Fruit fly (Drosophila melanogaster) whole organism, embryonic: ENCODE results near the gene CG10587.

ENCODE experiments used
- ATbp ChIP-seq: fragments of 200-800 bp; sonication (Bioruptor generic); optimal IDR thresholded peaks from 2 replicates; lab custom pipeline; 2017; ENCODE audit warnings: missing biosample characterization, mild to moderate bottlenecking, missing genetic modification characterization, missing genetic modification reagents
- Bgb ChIP-seq: fragments of 200-800 bp; sonication (Bioruptor generic); IDR thresholded peaks from 2 replicates; pipeline ENCODE4 v1.3.6; 2022; ENCODE audit warnings: missing biosample characterization, missing genetic modification characterization; ENCODE audit not compliant: partially characterized antibody
- CG11093 ChIP-seq: fragments of 200-800 bp; sonication (Bioruptor generic); IDR thresholded peaks from 3 replicates; pipeline ENCODE4 v1.3.6; 2022; ENCODE audit warnings: missing biosample characterization, missing genetic modification characterization
- CG11504 ChIP-seq: fragments of 200-800 bp; sonication (Bioruptor generic); optimal IDR thresholded peaks from 3 replicates; lab custom pipeline; 2019; ENCODE audit warnings: missing biosample characterization, mild to moderate bottlenecking, missing genetic modification characterization, moderate library complexity
- CG14860 ChIP-seq: fragments of 200-800 bp; sonication (Bioruptor generic); IDR thresholded peaks from 3 replicates; pipeline ENCODE4 v1.3.6; 2022; ENCODE audit warnings: missing biosample characterization, missing genetic modification characterization; ENCODE audit not compliant: partially characterized antibody
- CG18619 ChIP-seq: fragments of 200-800 bp; sonication (Bioruptor generic); optimal IDR thresholded peaks from 3 replicates; lab custom pipeline; 2017; ENCODE audit warnings: missing biosample characterization, mild to moderate bottlenecking, missing genetic modification characterization
- CG2129 ChIP-seq: fragments of 200-800 bp; sonication (Bioruptor generic); IDR thresholded peaks from 2 replicates; pipeline ENCODE4 v1.3.6; 2022; ENCODE audit warnings: missing biosample characterization, missing genetic modification characterization; ENCODE audit not compliant: partially characterized antibody
- CG2202 ChIP-seq: fragments of 200-800 bp; sonication (Bioruptor generic); optimal IDR thresholded peaks from 2 replicates; lab custom pipeline; 2018; ENCODE audit warnings: missing biosample characterization, mild to moderate bottlenecking, missing genetic modification characterization
- CG42726 ChIP-seq: fragments of 200-800 bp; sonication (Bioruptor generic); IDR thresholded peaks from 2 replicates; pipeline ENCODE4 v1.3.6; 2022; ENCODE audit warnings: missing biosample characterization, missing genetic modification characterization; ENCODE audit not compliant: partially characterized antibody
- CG4360 ChIP-seq: fragments of 200-800 bp; sonication (Bioruptor generic); IDR thresholded peaks from 2 replicates; pipeline ENCODE4 v1.3.6; 2022; ENCODE audit warnings: missing biosample characterization, missing genetic modification characterization
- CG6272 ChIP-seq: fragments of 200-800 bp; sonication (Bioruptor generic); IDR thresholded peaks from 2 replicates; pipeline ENCODE4 v1.3.6; 2022; ENCODE audit warnings: missing biosample characterization, missing genetic modification characterization
- CG6791 ChIP-seq: fragments of 200-800 bp; sonication (Bioruptor generic); IDR thresholded peaks from 3 replicates; pipeline ENCODE4 v1.3.6; 2022; ENCODE audit warnings: missing biosample characterization, missing genetic modification characterization; ENCODE audit not compliant: partially characterized antibody
- CG7556 ChIP-seq: fragments of 200-800 bp; sonication (Bioruptor generic); optimal IDR thresholded peaks from 2 replicates; lab custom pipeline; 2017; ENCODE audit warnings: missing biosample characterization, mild to moderate bottlenecking, missing genetic modification characterization
- CG7987 ChIP-seq: fragments of 200-800 bp; sonication (Bioruptor generic); optimal IDR thresholded peaks from 2 replicates; lab custom pipeline; 2018; ENCODE audit warnings: missing biosample characterization, mild to moderate bottlenecking, missing genetic modification characterization, moderate library complexity
- CG8089 ChIP-seq: fragments of 200-800 bp; sonication (Bioruptor generic); optimal IDR thresholded peaks from 3 replicates; lab custom pipeline; 2016; ENCODE audit warnings: missing biosample characterization, missing genetic modification characterization
- CG8924 ChIP-seq: fragments of 200-800 bp; optimal IDR thresholded peaks from 3 replicates; lab custom pipeline; 2019; ENCODE audit warnings: missing biosample characterization, mild to moderate bottlenecking, missing genetic modification characterization, moderate library complexity
- CG9437 ChIP-seq: fragments of 200-800 bp; sonication (Bioruptor generic); optimal IDR thresholded peaks from 2 replicates; lab custom pipeline; 2018; ENCODE audit warnings: missing biosample characterization, mild to moderate bottlenecking, missing genetic modification characterization
- Dref ChIP-seq: fragments of 200-800 bp; sonication (Bioruptor generic); IDR thresholded peaks from 2 replicates; pipeline ENCODE4 v1.3.6; 2022; ENCODE audit warnings: missing biosample characterization, missing genetic modification characterization
- Drgx ChIP-seq: fragments of 200-800 bp; sonication (Bioruptor generic); IDR thresholded peaks from 2 replicates; pipeline ENCODE4 v1.3.6; 2022; ENCODE audit warnings: missing biosample characterization, missing genetic modification characterization
- Elba2 ChIP-seq: fragments of 200-800 bp; sonication (Bioruptor generic); optimal IDR thresholded peaks from 3 replicates; lab custom pipeline; 2016; ENCODE audit warnings: missing biosample characterization, missing genetic modification characterization
- GATAe ChIP-seq: fragments of 200-800 bp; sonication (Bioruptor generic); conservative IDR thresholded peaks from 2 replicates; pipeline ENCODE4 v1.3.6; 2022; ENCODE audit warnings: missing biosample characterization, missing genetic modification characterization
- Hey ChIP-seq: fragments of 200-800 bp; sonication (Bioruptor generic); optimal IDR thresholded peaks from 3 replicates; lab custom pipeline; 2018; ENCODE audit warnings: missing biosample characterization, mild to moderate bottlenecking, missing genetic modification characterization
- MBD-R2 ChIP-seq: fragments of 200-800 bp; sonication (Bioruptor generic); IDR thresholded peaks from 2 replicates; pipeline ENCODE4 v1.3.6; 2022; ENCODE audit warnings: missing biosample characterization, missing genetic modification characterization
- NC2β ChIP-seq: fragments of 200-800 bp; sonication (Bioruptor generic); optimal IDR thresholded peaks from 2 replicates; lab custom pipeline; 2016; ENCODE audit warnings: missing biosample characterization, missing genetic modification characterization
- NFAT ChIP-seq: fragments of 200-800 bp; sonication (Bioruptor generic); IDR thresholded peaks from 2 replicates; pipeline ENCODE4 v1.3.6; 2022; ENCODE audit warnings: missing biosample characterization, missing genetic modification characterization
- Neu2 ChIP-seq: fragments of 200-800 bp; sonication (Bioruptor generic); optimal IDR thresholded peaks from 3 replicates; lab custom pipeline; 2016; ENCODE audit warnings: missing biosample characterization, missing genetic modification characterization, borderline replicate concordance
- Oaz ChIP-seq: fragments of 200-800 bp; sonication (Bioruptor generic); IDR thresholded peaks from 2 replicates; pipeline ENCODE4 v1.3.6; 2022; ENCODE audit warnings: missing biosample characterization, missing genetic modification characterization
- Poxn ChIP-seq: fragments of 200-800 bp; sonication (Bioruptor generic); IDR thresholded peaks from 2 replicates; pipeline ENCODE4 v1.3.6; 2022; ENCODE audit warnings: missing biosample characterization, missing genetic modification characterization
- Rx ChIP-seq: fragments of 200-800 bp; sonication (Bioruptor generic); IDR thresholded peaks from 2 replicates; pipeline ENCODE4 v1.3.6; 2022; ENCODE audit warnings: missing biosample characterization, missing genetic modification characterization
- Scr ChIP-seq: fragments of 200-800 bp; sonication (Bioruptor generic); IDR thresholded peaks from 2 replicates; pipeline ENCODE4 v1.3.6; 2022; ENCODE audit warnings: missing biosample characterization, missing genetic modification characterization; ENCODE audit not compliant: partially characterized antibody
- Side ChIP-seq: fragments of 200-800 bp; sonication (Bioruptor generic); optimal IDR thresholded peaks from 2 replicates; lab custom pipeline; 2016; ENCODE audit warnings: missing biosample characterization, missing genetic modification characterization
- Sin3A ChIP-seq: fragments of >200 bp; optimal IDR thresholded peaks from 2 replicates; lab custom pipeline; 2018
- Vsx1 ChIP-seq: fragments of 200-800 bp; sonication (Bioruptor generic); optimal IDR thresholded peaks from 2 replicates; lab custom pipeline; 2017; ENCODE audit warnings: missing biosample characterization, mild to moderate bottlenecking, missing genetic modification characterization, missing genetic modification reagents
- bsh ChIP-seq, 2 experiments: fragments of 200-800 bp; sonication (Bioruptor generic); optimal IDR thresholded peaks; 2 replicates each; lab custom pipeline; 2017 to 2018; ENCODE audit warnings: mild to moderate bottlenecking in 2 of 2, missing biosample characterization in 2 of 2, missing genetic modification characterization in 2 of 2, moderate library complexity in 1 of 2
- corto ChIP-seq: fragments of 200-800 bp; sonication (Bioruptor generic); optimal IDR thresholded peaks from 2 replicates; lab custom pipeline; 2016; ENCODE audit warnings: missing biosample characterization, mild to moderate bottlenecking, missing genetic modification characterization, moderate library complexity
- crc ChIP-seq: fragments of 200-800 bp; sonication (Bioruptor generic); optimal IDR thresholded peaks from 2 replicates; lab custom pipeline; 2016; ENCODE audit warnings: missing biosample characterization, missing genetic modification characterization
- emc ChIP-seq: fragments of 200-800 bp; sonication (Bioruptor generic); optimal IDR thresholded peaks from 2 replicates; lab custom pipeline; 2016; ENCODE audit warnings: missing biosample characterization, missing genetic modification characterization
- grn ChIP-seq: fragments of 200-800 bp; sonication (Bioruptor generic); optimal IDR thresholded peaks from 3 replicates; lab custom pipeline; 2017; ENCODE audit warnings: missing biosample characterization, missing genetic modification characterization
- hbn ChIP-seq: fragments of 200-800 bp; sonication (Bioruptor generic); IDR thresholded peaks from 2 replicates; pipeline ENCODE4 v1.3.6; 2022; ENCODE audit warnings: missing biosample characterization, missing genetic modification characterization; ENCODE audit not compliant: partially characterized antibody
- hkb ChIP-seq, 2 experiments: fragments of 200-800 bp in 1 of 2; fragments of >200 bp in 1 of 2; sonication (Bioruptor generic) in 1 of 2; IDR thresholded peaks in 1 of 2; optimal IDR thresholded peaks in 1 of 2; 2 replicates each; pipeline versions ENCODE4 v1.3.6 to Lab custom; 2017 to 2022; ENCODE audit warnings: missing biosample characterization in 1 of 2, missing genetic modification characterization in 1 of 2
- ken ChIP-seq: fragments of 200-800 bp; sonication (Bioruptor generic); IDR thresholded peaks from 3 replicates; pipeline ENCODE4 v1.3.6; 2022; ENCODE audit warnings: missing biosample characterization, missing genetic modification characterization
- knrl ChIP-seq: fragments of 200-800 bp; sonication (Bioruptor generic); IDR thresholded peaks from 3 replicates; pipeline ENCODE4 v1.3.6; 2022; ENCODE audit warnings: missing biosample characterization, missing genetic modification characterization; ENCODE audit not compliant: partially characterized antibody
- p53 ChIP-seq: fragments of 200-800 bp; sonication (Bioruptor generic); optimal IDR thresholded peaks from 2 replicates; lab custom pipeline; 2016; ENCODE audit warnings: missing biosample characterization, missing genetic modification characterization
- phol ChIP-seq: fragments of 200-800 bp; sonication (Bioruptor generic); optimal IDR thresholded peaks from 3 replicates; lab custom pipeline; 2018; ENCODE audit warnings: missing biosample characterization, mild to moderate bottlenecking, missing genetic modification characterization, moderate library complexity
- ranshi ChIP-seq: fragments of 200-800 bp; sonication (Bioruptor generic); IDR thresholded peaks from 2 replicates; pipeline ENCODE4 v1.3.6; 2022; ENCODE audit warnings: missing biosample characterization, missing genetic modification characterization
- sd ChIP-seq: fragments of 200-800 bp; sonication (Bioruptor generic); optimal IDR thresholded peaks from 3 replicates; lab custom pipeline; 2018; ENCODE audit warnings: missing biosample characterization, mild to moderate bottlenecking, missing genetic modification characterization, moderate library complexity
- sens ChIP-seq: fragments of 200-800 bp; sonication (Bioruptor generic); peaks from one replicate; lab custom pipeline; 2016; ENCODE audit warnings: missing biosample characterization, missing genetic modification characterization
- unc-4 ChIP-seq: fragments of 200-800 bp; sonication (Bioruptor generic); IDR thresholded peaks from 2 replicates; pipeline ENCODE4 v1.3.6; 2022; ENCODE audit warnings: missing biosample characterization, missing genetic modification characterization; ENCODE audit not compliant: partially characterized antibody
- unpg ChIP-seq: fragments of 200-800 bp; sonication (Bioruptor generic); optimal IDR thresholded peaks from 3 replicates; lab custom pipeline; 2018; ENCODE audit warnings: missing biosample characterization, mild to moderate bottlenecking, missing genetic modification characterization, moderate library complexity
- z ChIP-seq: fragments of 200-800 bp; sonication (Bioruptor generic); IDR thresholded peaks from 3 replicates; pipeline ENCODE4 v1.3.6; 2022; ENCODE audit warnings: missing biosample characterization, missing genetic modification characterization

Gene CG10587

DNA sequence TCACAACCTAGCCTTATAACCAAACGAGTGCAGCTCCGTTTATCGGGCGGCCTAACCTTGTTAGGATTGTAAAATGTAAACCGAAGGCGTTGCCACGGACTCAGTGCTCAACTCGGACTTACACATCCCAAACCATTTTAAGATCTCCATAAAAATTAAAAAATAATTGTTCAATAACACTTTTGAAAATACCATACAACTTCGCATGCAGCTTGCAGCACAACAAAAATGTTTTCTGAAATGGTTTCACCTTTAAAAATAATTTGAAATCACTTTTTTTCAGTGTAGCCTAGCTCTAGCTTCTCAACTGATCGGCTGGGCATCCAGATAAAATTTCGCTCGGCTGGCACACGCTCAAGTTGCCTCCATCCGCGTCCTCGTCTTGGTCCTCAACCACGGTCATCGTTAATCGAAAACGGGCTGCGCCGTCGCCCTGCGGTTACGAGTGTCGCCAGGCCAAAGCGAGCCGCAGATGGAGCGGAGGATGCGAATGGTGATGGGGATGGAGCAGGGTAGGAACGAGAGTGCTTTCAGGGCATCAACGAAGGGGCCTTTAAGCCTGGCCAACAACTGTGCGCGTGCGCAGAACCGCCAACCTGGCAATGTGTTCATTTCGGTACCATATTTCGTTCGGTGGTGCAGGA is 10.8 kb downstream of the CG10587 start:
- TF ChIP-seq CG18619 (GFP tag; lab: Kevin White, UChicago) (no peak), Drgx (GFP tag; lab: Robert Waterston, UW) (peak; percentile 84), CG11093 (GFP tag; lab: Robert Waterston, UW) (no peak), CG7556 (no peak), Elba2 (GFP tag; lab: Kevin White, UChicago) (no peak), CG9437 (no peak), MBD-R2 (GFP tag; lab: Robert Waterston, UW) (no peak), crc (GFP tag; lab: Kevin White, UChicago) (no peak), CG6272 (GFP tag; lab: Robert Waterston, UW) (no peak), NFAT (GFP tag; lab: Robert Waterston, UW) (no peak), knrl (GFP tag; lab: Robert Waterston, UW) (no peak), CG42726 (no peak), hkb (optimal IDR thresholded peaks at IDR 0.05; lab: Kevin White, UChicago) (no peak), hkb (GFP tag; IDR thresholded peaks at IDR 0.05; lab: Robert Waterston, UW) (no peak), sd (tag; lab: Kevin White, UChicago) (no peak), emc (GFP tag; lab: Kevin White, UChicago) (no peak), unpg (GFP tag; lab: Kevin White, UChicago) (no peak), CG4360 (GFP tag; lab: Robert Waterston, UW) (no peak), CG2202 (tag; lab: Kevin White, UChicago) (no peak), Oaz (no peak), Poxn (GFP tag; lab: Robert Waterston, UW) (no peak), CG2129 (GFP tag; lab: Robert Waterston, UW) (no peak), Dref (GFP tag; lab: Robert Waterston, UW) (0 out of 2 replicates have a peak, but pooled peaks have one; percentile 15), unc-4 (GFP tag; lab: Robert Waterston, UW) (no peak), ATbp (GFP tag; lab: Kevin White, UChicago) (no peak), Side (no peak), p53 (no peak), CG14860 (no peak), bsh (GFP tag; optimal IDR thresholded peaks at IDR 0.05; lab: Kevin White, UChicago) (peak in 1 of 2 experiments; percentile 73), Vsx1 (GFP tag; lab: Kevin White, UChicago) (no peak), Rx (no peak), Bgb (no peak), GATAe (no peak), CG7987 (GFP tag; lab: Kevin White, UChicago) (no peak), Hey (tag; lab: Kevin White, UChicago) (no peak), CG8924 (tag; lab: Kevin White, UChicago) (no peak), CG11504 (no peak), Neu2 (no peak), phol (tag; lab: Kevin White, UChicago) (no peak), NC2β (GFP tag; lab: Kevin White, UChicago) (no peak), sens (peak; percentile 49), hbn (no peak), ken (no peak), ranshi (GFP tag; lab: Robert Waterston, UW) (no peak), z (no peak), CG8089 (GFP tag; lab: Kevin White, UChicago) (no peak), grn (GFP tag; lab: Kevin White, UChicago) (no peak), Scr (GFP tag; lab: Robert Waterston, UW) (no peak), corto (GFP tag; lab: Kevin White, UChicago) (peak; percentile 24), CG6791 (GFP tag; lab: Robert Waterston, UW) (no peak), Sin3A (lab: Kevin White, UChicago) (no peak)
